Worm (Caenorhabditis elegans) whole organism, young adult: Measurements from ENCODE around the gene gpx-3.

Experiments used
- B0019.2 ChIP-seq: fragments of 200-800 bp; sonication (Bioruptor generic); conservative IDR thresholded peaks from 2 replicates; pipeline ENCODE4 v1.3.6; 2022; ENCODE audit warnings: missing genetic modification reagents, missing genetic modification characterization, missing compliant biosample characterization
- C17E4.6 ChIP-seq: fragments of 200-800 bp; sonication (Bioruptor generic); IDR thresholded peaks from 2 replicates; pipeline ENCODE4 v1.3.6; 2022; ENCODE audit warnings: missing genetic modification reagents, missing genetic modification characterization, missing compliant biosample characterization
- D2030.7 ChIP-seq: fragments of 200-800 bp; sonication (Bioruptor generic); IDR thresholded peaks from 2 replicates; pipeline ENCODE4 v1.3.6; 2022; ENCODE audit warnings: missing genetic modification reagents, missing genetic modification characterization, missing compliant biosample characterization
- F55B11.4 ChIP-seq: sonication (generic microtip); optimal IDR thresholded peaks from 2 replicates; lab custom pipeline; 2016; ENCODE audit warnings: missing compliant biosample characterization, missing genetic modification characterization, borderline replicate concordance; ENCODE audit not compliant: insufficient read depth
- F57A8.1 ChIP-seq: fragments of 200-800 bp; sonication (Bioruptor generic); optimal IDR thresholded peaks from 2 replicates; lab custom pipeline; 2018; ENCODE audit warnings: mild to moderate bottlenecking, missing genetic modification characterization, moderate library complexity, missing compliant biosample characterization
- Y53G8AR.9 ChIP-seq: fragments of 200-800 bp; sonication (Bioruptor generic); conservative IDR thresholded peaks from 2 replicates; pipeline ENCODE4 v1.3.6; 2022; ENCODE audit warnings: missing genetic modification reagents, missing genetic modification characterization, missing compliant biosample characterization
- Y67H2A.10 ChIP-seq: fragments of 200-800 bp; sonication (Bioruptor generic); conservative IDR thresholded peaks from 2 replicates; pipeline ENCODE4 v1.3.6; 2022; ENCODE audit warnings: missing genetic modification reagents, missing genetic modification characterization, missing compliant biosample characterization
- akir-1 ChIP-seq: fragments of 200-800 bp; sonication (Bioruptor generic); optimal IDR thresholded peaks from 2 replicates; lab custom pipeline; 2018; ENCODE audit warnings: mild to moderate bottlenecking, missing genetic modification characterization, moderate library complexity, missing compliant biosample characterization
- aptf-2 ChIP-seq: fragments of 200-800 bp; sonication (Bioruptor generic); conservative IDR thresholded peaks from 2 replicates; pipeline ENCODE4 v1.3.6; 2022; ENCODE audit warnings: missing genetic modification reagents, missing genetic modification characterization, missing compliant biosample characterization
- bed-2 ChIP-seq: fragments of 200-800 bp; sonication (Bioruptor generic); IDR thresholded peaks from 2 replicates; pipeline ENCODE4 v1.3.6; 2022; ENCODE audit warnings: missing genetic modification reagents, missing genetic modification characterization, missing compliant biosample characterization
- ceh-27 ChIP-seq: fragments of 200-800 bp; sonication (Bioruptor generic); optimal IDR thresholded peaks from 2 replicates; lab custom pipeline; 2018; ENCODE audit warnings: mild to moderate bottlenecking, missing genetic modification characterization, moderate library complexity, missing compliant biosample characterization
- ceh-58 ChIP-seq: fragments of 200-800 bp; sonication (Bioruptor generic); IDR thresholded peaks from 2 replicates; pipeline ENCODE4 v1.3.6; 2022; ENCODE audit warnings: missing genetic modification characterization, missing compliant biosample characterization
- die-1 ChIP-seq: sonication (generic microtip); optimal IDR thresholded peaks from 2 replicates; lab custom pipeline; 2016; ENCODE audit warnings: missing genotype, mild to moderate bottlenecking, missing genetic modification characterization, missing compliant biosample characterization
- dox-1 ChIP-seq: fragments of 200-800 bp; sonication (Bioruptor generic); IDR thresholded peaks from 2 replicates; pipeline ENCODE4 v1.3.6; 2022; ENCODE audit warnings: missing genetic modification reagents, missing genetic modification characterization, missing compliant biosample characterization
- dpl-1 ChIP-seq: fragments of 150-350 bp; optimal IDR thresholded peaks from 2 replicates; lab custom pipeline; 2014; ENCODE audit warnings: missing biosample characterization, missing genetic modification reagents, missing genetic modification characterization
- fkh-3 ChIP-seq: sonication (generic microtip); optimal IDR thresholded peaks from 2 replicates; lab custom pipeline; 2016; ENCODE audit warnings: mild to moderate bottlenecking, missing genetic modification characterization, missing compliant biosample characterization
- him-1 ChIP-seq: sonication (generic microtip); optimal IDR thresholded peaks from 2 replicates; lab custom pipeline; 2016; ENCODE audit warnings: missing genotype, missing genetic modification reagents, missing genetic modification characterization, missing compliant biosample characterization
- hmg-1.2 ChIP-seq: fragments of 200-800 bp; sonication (Bioruptor generic); IDR thresholded peaks from 2 replicates; pipeline ENCODE4 v1.3.6; 2022; ENCODE audit warnings: missing genetic modification reagents, missing genetic modification characterization, missing compliant biosample characterization
- hmg-20 ChIP-seq: fragments of 200-800 bp; sonication (Bioruptor generic); IDR thresholded peaks from 2 replicates; pipeline ENCODE4 v1.3.6; 2022; ENCODE audit warnings: missing genetic modification reagents, missing genetic modification characterization, missing compliant biosample characterization
- hrde-1 ChIP-seq: sonication (generic microtip); optimal IDR thresholded peaks from 2 replicates; lab custom pipeline; 2016; ENCODE audit warnings: missing genetic modification characterization, mild to moderate bottlenecking, missing compliant biosample characterization, moderate library complexity, missing genotype, missing genetic modification reagents, borderline replicate concordance
- lin-26 ChIP-seq: fragments of 200-800 bp; sonication (Bioruptor generic); IDR thresholded peaks from 2 replicates; pipeline ENCODE4 v1.3.6; 2022; ENCODE audit warnings: missing genetic modification reagents, missing genetic modification characterization, missing compliant biosample characterization
- madf-10 ChIP-seq: sonication (generic microtip); optimal IDR thresholded peaks from 2 replicates; lab custom pipeline; 2016; ENCODE audit warnings: mild to moderate bottlenecking, missing genetic modification characterization, missing compliant biosample characterization
- madf-8 ChIP-seq: fragments of 200-800 bp; sonication (Bioruptor generic); conservative IDR thresholded peaks from 2 replicates; pipeline ENCODE4 v1.3.6; 2022; ENCODE audit warnings: missing genetic modification reagents, missing genetic modification characterization, missing compliant biosample characterization
- mcd-1 ChIP-seq: fragments of 200-800 bp; sonication (Bioruptor generic); IDR thresholded peaks from 2 replicates; pipeline ENCODE4 v1.3.6; 2022; ENCODE audit warnings: missing genetic modification reagents, missing genetic modification characterization, missing compliant biosample characterization
- mxl-1 ChIP-seq: sonication (generic microtip); optimal IDR thresholded peaks from 2 replicates; lab custom pipeline; 2016; ENCODE audit warnings: missing genetic modification characterization, missing compliant biosample characterization
- nhr-179 ChIP-seq: sonication (generic microtip); optimal IDR thresholded peaks from 2 replicates; lab custom pipeline; 2016; ENCODE audit warnings: mild to moderate bottlenecking, missing genetic modification characterization, missing compliant biosample characterization
- nhr-80 ChIP-seq: sonication (generic microtip); optimal IDR thresholded peaks from 2 replicates; lab custom pipeline; 2016; ENCODE audit warnings: missing genetic modification characterization, missing compliant biosample characterization
- pbrm-1 ChIP-seq: fragments of 200-800 bp; sonication (Bioruptor generic); IDR thresholded peaks from 2 replicates; pipeline ENCODE4 v1.3.6; 2022; ENCODE audit warnings: missing genetic modification reagents, missing genetic modification characterization, missing compliant biosample characterization
- pha-4 ChIP-seq: fragments of 150-350 bp; sonication (generic microtip); optimal IDR thresholded peaks from 2 replicates; lab custom pipeline; 2014; ENCODE audit warnings: missing biosample characterization, missing genetic modification reagents, missing genetic modification characterization
- repo-1 ChIP-seq: sonication (generic microtip); optimal IDR thresholded peaks from 2 replicates; lab custom pipeline; 2017; ENCODE audit warnings: mild to moderate bottlenecking, missing genetic modification characterization, missing compliant biosample characterization
- rpc-1 ChIP-seq, 2 experiments: fragments of 150-350 bp in 1 of 2; sonication (generic microtip) in 1 of 2; optimal IDR thresholded peaks; 2 replicates each; lab custom pipeline; 2014 to 2018; ENCODE audit warnings: missing biosample characterization in 1 of 2, missing genetic modification characterization in 1 of 2, missing genetic modification reagents in 1 of 2, missing genotype in 1 of 2
- sea-2 ChIP-seq: fragments of 200-800 bp; sonication (Bioruptor generic); IDR thresholded peaks from 2 replicates; pipeline ENCODE4 v1.3.6; 2022; ENCODE audit warnings: missing genetic modification characterization, missing compliant biosample characterization
- snpc-1.3 ChIP-seq: sonication (generic microtip); optimal IDR thresholded peaks from 2 replicates; lab custom pipeline; 2017; ENCODE audit warnings: missing genetic modification characterization, mild to moderate bottlenecking, missing compliant biosample characterization, antibody characterized with exemption, moderate library complexity, missing genotype, missing genetic modification reagents; ENCODE audit not compliant: insufficient read depth
- somi-1 ChIP-seq: fragments of 200-800 bp; sonication (Bioruptor generic); optimal IDR thresholded peaks from 2 replicates; lab custom pipeline; 2018; ENCODE audit warnings: mild to moderate bottlenecking, missing genetic modification characterization, missing compliant biosample characterization
- tlf-1 ChIP-seq: fragments of 200-800 bp; sonication (Bioruptor generic); optimal IDR thresholded peaks from 2 replicates; lab custom pipeline; 2018; ENCODE audit warnings: mild to moderate bottlenecking, missing genetic modification characterization, missing compliant biosample characterization
- zfh-2 ChIP-seq: fragments of 200-800 bp; sonication (Bioruptor generic); conservative IDR thresholded peaks from 2 replicates; pipeline ENCODE4 v1.3.6; 2022; ENCODE audit warnings: missing genetic modification reagents, missing genetic modification characterization, missing compliant biosample characterization
- ztf-3 ChIP-seq: fragments of 200-800 bp; sonication (Bioruptor generic); optimal IDR thresholded peaks from 2 replicates; lab custom pipeline; 2018; ENCODE audit warnings: mild to moderate bottlenecking, missing genetic modification characterization, missing compliant biosample characterization

The gpx-3 gene

ce11 chrX:9634925-9635324 lies 47.2 kb downstream of the gpx-3 start, which contains the start of gene F34H10.3:
Gene F34H10.3, minus strand, starts transcription at chrX:9635025.
- TF ChIP-seq ceh-27 (GFP tag; lab: Kevin White, UChicago) (no peak), dpl-1 (GFP tag; lab: Kevin White, UChicago) (no peak), nhr-179 (tag; lab: Kevin White, UChicago) (no peak), him-1 (tag; lab: Kevin White, UChicago) (no peak), pbrm-1 (GFP tag; lab: Robert Waterston, UW) (no peak), snpc-1.3 (tag; lab: Kevin White, UChicago) (no peak), somi-1 (GFP tag; lab: Kevin White, UChicago) (no peak), dox-1 (GFP tag; lab: Robert Waterston, UW) (no peak), tlf-1 (GFP tag; lab: Kevin White, UChicago) (no peak), lin-26 (no peak), Y53G8AR.9 (GFP tag; lab: Robert Waterston, UW) (no peak), mcd-1 (GFP tag; lab: Robert Waterston, UW) (no peak)

- TF ChIP-seq fkh-3 (tag; lab: Kevin White, UChicago), result no peak
- no peak for TF ChIP-seq akir-1 (GFP tag; lab: Kevin White, UChicago)
- TF ChIP-seq B0019.2 (GFP tag; lab: Robert Waterston, UW), result no peak
- TF ChIP-seq hmg-20, result no peak
- TF ChIP-seq Y53G8AR.9 (GFP tag; lab: Robert Waterston, UW), result no peak
- TF ChIP-seq F55B11.4 (tag; lab: Kevin White, UChicago), result no peak
- no peak for TF ChIP-seq rpc-1 (optimal IDR thresholded peaks at IDR 0.05; lab: Kevin White, UChicago)
- no peak for TF ChIP-seq rpc-1 (tag; optimal IDR thresholded peaks at IDR 0.05; lab: Kevin White, UChicago)
- no peak for TF ChIP-seq madf-10
- no peak for TF ChIP-seq repo-1 (tag; lab: Kevin White, UChicago)
- TF ChIP-seq C17E4.6 (GFP tag; lab: Robert Waterston, UW), result no peak
- TF ChIP-seq snpc-1.3 (tag; lab: Kevin White, UChicago), result no peak
- TF ChIP-seq tlf-1 (GFP tag; lab: Kevin White, UChicago), result no peak
- TF ChIP-seq ztf-3, result no peak
- no peak for TF ChIP-seq F57A8.1 (GFP tag; lab: Kevin White, UChicago)
- TF ChIP-seq madf-8, result no peak
- TF ChIP-seq hrde-1 (tag; lab: Kevin White, UChicago), result no peak
- TF ChIP-seq aptf-2 (GFP tag; lab: Robert Waterston, UW), result no peak
- no peak for TF ChIP-seq Y67H2A.10 (GFP tag; lab: Robert Waterston, UW)
- no peak for TF ChIP-seq nhr-179 (tag; lab: Kevin White, UChicago)
- TF ChIP-seq ceh-58 (GFP tag; lab: Robert Waterston, UW), result no peak
Observed at ce11 chrX:9635376-9635775, 47.6 kb downstream of the gpx-3 start, which contains the start of gene F34H10.5. Gene F34H10.5, plus strand, starts transcription at chrX:9635676.

ce11 chrX:9637137-9637536 lies 49.4 kb downstream of the gpx-3 start:
- no peak for TF ChIP-seq F57A8.1 (GFP tag; lab: Kevin White, UChicago)
- TF ChIP-seq D2030.7 (GFP tag; lab: Robert Waterston, UW), result no peak
- TF ChIP-seq sea-2 (GFP tag; lab: Robert Waterston, UW), result 0 out of 2 replicates have a peak, but pooled peaks have one; percentile 18
- no peak for TF ChIP-seq mxl-1 (tag; lab: Kevin White, UChicago)
- TF ChIP-seq nhr-80, result peak; percentile 38
- TF ChIP-seq hmg-1.2 (GFP tag; lab: Robert Waterston, UW), result peak; percentile 10; the same call in 1 of the 2 replicates
- TF ChIP-seq pha-4 (tag; lab: Kevin White, UChicago), result no peak
- TF ChIP-seq bed-2, result no peak
- TF ChIP-seq ceh-27 (GFP tag; lab: Kevin White, UChicago), result no peak
- TF ChIP-seq Y53G8AR.9 (GFP tag; lab: Robert Waterston, UW), result no peak
- TF ChIP-seq die-1 (tag; lab: Kevin White, UChicago), result no peak
- TF ChIP-seq zfh-2 (GFP tag; lab: Robert Waterston, UW), result peak; percentile 86
